Fruit fly (Drosophila melanogaster) whole organism, embryonic: ENCODE results near the gene CG31957.

ENCODE experiments used
- CG10147 ChIP-seq: fragments of 200-800 bp; sonication (Bioruptor generic); optimal IDR thresholded peaks from 2 replicates; lab custom pipeline; 2019; ENCODE audit warnings: missing biosample characterization, mild to moderate bottlenecking, missing genetic modification characterization, moderate library complexity
- CG10267 ChIP-seq: fragments of 200-800 bp; sonication (Bioruptor generic); optimal IDR thresholded peaks from 2 replicates; lab custom pipeline; 2018; ENCODE audit warnings: missing biosample characterization, mild to moderate bottlenecking, missing genetic modification characterization, moderate library complexity
- CG12104 ChIP-seq: fragments of 200-800 bp; sonication (Bioruptor generic); optimal IDR thresholded peaks from 3 replicates; lab custom pipeline; 2016; ENCODE audit warnings: missing biosample characterization, missing genetic modification characterization
- CG12659 ChIP-seq: fragments of 200-800 bp; sonication (Bioruptor generic); optimal IDR thresholded peaks from 3 replicates; lab custom pipeline; 2017; ENCODE audit warnings: mild to moderate bottlenecking, missing biosample characterization, missing genetic modification reagents, missing genetic modification characterization
- CG12769 ChIP-seq: fragments of 200-800 bp; sonication (Bioruptor generic); optimal IDR thresholded peaks from 2 replicates; lab custom pipeline; 2019; ENCODE audit warnings: missing biosample characterization, mild to moderate bottlenecking, missing genetic modification characterization, moderate library complexity
- CG13424 ChIP-seq: fragments of 200-800 bp; sonication (Bioruptor generic); optimal IDR thresholded peaks from 2 replicates; lab custom pipeline; 2019; ENCODE audit warnings: missing biosample characterization, mild to moderate bottlenecking, missing genetic modification characterization, moderate library complexity
- CG1529 ChIP-seq: fragments of 200-800 bp; sonication (Bioruptor generic); optimal IDR thresholded peaks from 3 replicates; lab custom pipeline; 2018; ENCODE audit warnings: missing biosample characterization, missing genetic modification characterization
- CG1647 ChIP-seq: fragments of 200-800 bp; sonication (Bioruptor generic); optimal IDR thresholded peaks from 3 replicates; lab custom pipeline; 2016; ENCODE audit warnings: missing biosample characterization, missing genetic modification characterization
- CG17328 ChIP-seq: fragments of 200-800 bp; sonication (Bioruptor generic); IDR thresholded peaks from 2 replicates; pipeline ENCODE4 v1.3.6; 2022; ENCODE audit warnings: missing biosample characterization, missing genetic modification characterization
- CG1792 ChIP-seq: fragments of 200-800 bp; sonication (Bioruptor generic); optimal IDR thresholded peaks from 2 replicates; lab custom pipeline; 2016; ENCODE audit warnings: missing biosample characterization, missing genetic modification characterization
- CG18011 ChIP-seq: fragments of 200-800 bp; sonication (Bioruptor generic); optimal IDR thresholded peaks from 2 replicates; lab custom pipeline; 2017; ENCODE audit warnings: missing biosample characterization, missing genetic modification characterization, mild to moderate bottlenecking, moderate library complexity, missing genotype
- CG2875 ChIP-seq: fragments of 200-800 bp; sonication (Bioruptor generic); optimal IDR thresholded peaks from 2 replicates; lab custom pipeline; 2017; ENCODE audit warnings: missing biosample characterization, mild to moderate bottlenecking, missing genetic modification characterization, missing genetic modification reagents
- CG32532 ChIP-seq: fragments of 200-800 bp; sonication (Bioruptor generic); IDR thresholded peaks from 2 replicates; pipeline ENCODE4 v1.3.6; 2022; ENCODE audit warnings: missing biosample characterization, missing genetic modification characterization
- CG33213 ChIP-seq: fragments of 200-800 bp; sonication (Bioruptor generic); optimal IDR thresholded peaks from 3 replicates; lab custom pipeline; 2016; ENCODE audit warnings: missing biosample characterization, missing genetic modification characterization
- CG3407 ChIP-seq: fragments of 200-800 bp; sonication (Bioruptor generic); optimal IDR thresholded peaks from 2 replicates; lab custom pipeline; 2018; ENCODE audit warnings: missing biosample characterization, mild to moderate bottlenecking, missing genetic modification characterization
- CG9817 ChIP-seq: fragments of 200-800 bp; sonication (Bioruptor generic); optimal IDR thresholded peaks from 2 replicates; lab custom pipeline; 2018; ENCODE audit warnings: missing biosample characterization, mild to moderate bottlenecking, missing genetic modification characterization, moderate library complexity
- CrebB ChIP-seq: fragments of 200-800 bp; sonication (Bioruptor generic); optimal IDR thresholded peaks from 3 replicates; lab custom pipeline; 2018; ENCODE audit warnings: missing biosample characterization, mild to moderate bottlenecking, missing genetic modification characterization
- D ChIP-seq, 2 experiments: fragments of 200-800 bp in 1 of 2; fragments of >200 bp in 1 of 2; sonication (Bioruptor generic) in 1 of 2; optimal IDR thresholded peaks; 2 replicates in 1 of 2; 3 replicates in 1 of 2; lab custom pipeline; 2017; ENCODE audit warnings: mild to moderate bottlenecking in 1 of 2, missing biosample characterization in 1 of 2, missing genetic modification characterization in 1 of 2, missing genetic modification reagents in 1 of 2
- Dbx ChIP-seq: fragments of 200-800 bp; sonication (Bioruptor generic); IDR thresholded peaks from 3 replicates; pipeline ENCODE4 v1.3.6; 2022; ENCODE audit warnings: missing biosample characterization, missing genetic modification characterization
- Drgx ChIP-seq: fragments of 200-800 bp; sonication (Bioruptor generic); IDR thresholded peaks from 2 replicates; pipeline ENCODE4 v1.3.6; 2022; ENCODE audit warnings: missing biosample characterization, missing genetic modification characterization
- ERR ChIP-seq: fragments of 200-800 bp; sonication (Bioruptor generic); optimal IDR thresholded peaks from 2 replicates; lab custom pipeline; 2016; ENCODE audit warnings: missing biosample characterization, missing genetic modification characterization
- GATAe ChIP-seq: fragments of 200-800 bp; sonication (Bioruptor generic); conservative IDR thresholded peaks from 2 replicates; pipeline ENCODE4 v1.3.6; 2022; ENCODE audit warnings: missing biosample characterization, missing genetic modification characterization
- HLHmδ ChIP-seq: fragments of 200-800 bp; sonication (Bioruptor generic); optimal IDR thresholded peaks from 2 replicates; lab custom pipeline; 2018; ENCODE audit warnings: missing biosample characterization, mild to moderate bottlenecking, missing genetic modification characterization, moderate library complexity
- Hey ChIP-seq: fragments of 200-800 bp; sonication (Bioruptor generic); optimal IDR thresholded peaks from 3 replicates; lab custom pipeline; 2018; ENCODE audit warnings: missing biosample characterization, mild to moderate bottlenecking, missing genetic modification characterization
- Hmr ChIP-seq: fragments of 200-800 bp; sonication (Bioruptor generic); optimal IDR thresholded peaks from 3 replicates; lab custom pipeline; 2017; ENCODE audit warnings: mild to moderate bottlenecking, missing biosample characterization, missing genetic modification reagents, missing genetic modification characterization
- Kr ChIP-seq: fragments of 200-800 bp; sonication (Bioruptor generic); optimal IDR thresholded peaks from 2 replicates; lab custom pipeline; 2017; ENCODE audit warnings: missing biosample characterization, mild to moderate bottlenecking, missing genetic modification characterization
- Lhr ChIP-seq: fragments of 200-800 bp; sonication (Bioruptor generic); optimal IDR thresholded peaks from 3 replicates; lab custom pipeline; 2017; ENCODE audit warnings: mild to moderate bottlenecking, missing biosample characterization, missing genetic modification reagents, missing genetic modification characterization
- MESR4 ChIP-seq: fragments of 200-800 bp; sonication (Bioruptor generic); optimal IDR thresholded peaks from 2 replicates; lab custom pipeline; 2018; ENCODE audit warnings: missing biosample characterization, mild to moderate bottlenecking, missing genetic modification characterization, moderate library complexity
- Side ChIP-seq: fragments of 200-800 bp; sonication (Bioruptor generic); optimal IDR thresholded peaks from 2 replicates; lab custom pipeline; 2016; ENCODE audit warnings: missing biosample characterization, missing genetic modification characterization
- Ssrp ChIP-seq: fragments of 200-800 bp; sonication (Bioruptor generic); optimal IDR thresholded peaks from 2 replicates; lab custom pipeline; 2018; ENCODE audit warnings: missing biosample characterization, mild to moderate bottlenecking, missing genetic modification characterization, moderate library complexity
- bbx ChIP-seq: fragments of 200-800 bp; sonication (Bioruptor generic); IDR thresholded peaks from 2 replicates; pipeline ENCODE4 v1.3.6; 2022; ENCODE audit warnings: missing biosample characterization, missing genetic modification characterization; ENCODE audit not compliant: partially characterized antibody
- caup ChIP-seq: fragments of 200-800 bp; sonication (Bioruptor generic); optimal IDR thresholded peaks from 3 replicates; lab custom pipeline; 2017; ENCODE audit warnings: missing biosample characterization, mild to moderate bottlenecking, missing genetic modification characterization, moderate library complexity; ENCODE audit not compliant: severe bottlenecking
- chinmo ChIP-seq: fragments of 200-800 bp; sonication (Bioruptor generic); IDR thresholded peaks from 4 replicates; pipeline ENCODE4 v1.3.6; 2022; ENCODE audit warnings: missing biosample characterization, missing genetic modification characterization; ENCODE audit not compliant: partially characterized antibody
- emc ChIP-seq: fragments of 200-800 bp; sonication (Bioruptor generic); optimal IDR thresholded peaks from 2 replicates; lab custom pipeline; 2016; ENCODE audit warnings: missing biosample characterization, missing genetic modification characterization
- fru ChIP-seq: fragments of >200 bp; optimal IDR thresholded peaks from 2 replicates; lab custom pipeline; 2017
- gcm2 ChIP-seq: fragments of 200-800 bp; sonication (Bioruptor generic); optimal IDR thresholded peaks from 2 replicates; lab custom pipeline; 2016; ENCODE audit warnings: missing biosample characterization, missing genetic modification characterization
- gsb ChIP-seq: fragments of 200-800 bp; sonication (Bioruptor generic); IDR thresholded peaks from 2 replicates; pipeline ENCODE4 v1.3.6; 2022; ENCODE audit warnings: missing biosample characterization, missing genetic modification characterization
- gsb-n ChIP-seq: fragments of 200-800 bp; sonication (Bioruptor generic); optimal IDR thresholded peaks from 3 replicates; lab custom pipeline; 2018; ENCODE audit warnings: missing biosample characterization, mild to moderate bottlenecking, missing genetic modification characterization
- insv ChIP-seq, 2 experiments: fragments of 200-800 bp; sonication (Bioruptor generic); optimal IDR thresholded peaks; 3 replicates each; lab custom pipeline; 2016 to 2018; ENCODE audit warnings: missing biosample characterization in 2 of 2, missing genetic modification characterization in 2 of 2
- lola ChIP-seq, 3 experiments: fragments of >200 bp in 2 of 3; fragments of 200-800 bp in 1 of 3; sonication (Bioruptor generic) in 1 of 3; optimal IDR thresholded peaks; 2 replicates each; lab custom pipeline; 2017 to 2019; ENCODE audit warnings: missing biosample characterization in 3 of 3, missing genetic modification characterization in 3 of 3, mild to moderate bottlenecking in 1 of 3, moderate library complexity in 1 of 3
- nom ChIP-seq: fragments of 200-800 bp; sonication (Bioruptor generic); optimal IDR thresholded peaks from 2 replicates; lab custom pipeline; 2017; ENCODE audit warnings: missing biosample characterization, missing genetic modification characterization, mild to moderate bottlenecking, moderate library complexity, missing genetic modification reagents
- odd ChIP-seq: fragments of 200-800 bp; sonication (Bioruptor generic); optimal IDR thresholded peaks from 2 replicates; lab custom pipeline; 2017; ENCODE audit warnings: missing biosample characterization, mild to moderate bottlenecking, missing genetic modification characterization
- onecut ChIP-seq: fragments of 200-800 bp; sonication (Bioruptor generic); IDR thresholded peaks from 2 replicates; pipeline ENCODE4 v1.3.6; 2022; ENCODE audit warnings: missing biosample characterization, missing genetic modification characterization
- seq ChIP-seq: fragments of 200-800 bp; sonication (Bioruptor generic); IDR thresholded peaks from 2 replicates; pipeline ENCODE4 v1.3.6; 2022; ENCODE audit warnings: missing biosample characterization, missing genetic modification characterization
- slou ChIP-seq: fragments of 200-800 bp; sonication (Bioruptor generic); optimal IDR thresholded peaks from 3 replicates; lab custom pipeline; 2016; ENCODE audit warnings: missing biosample characterization, missing genetic modification characterization
- sqz ChIP-seq: fragments of 200-800 bp; sonication (Bioruptor generic); optimal IDR thresholded peaks from 3 replicates; lab custom pipeline; 2018; ENCODE audit warnings: missing biosample characterization, mild to moderate bottlenecking, missing genetic modification characterization
- stc ChIP-seq: fragments of 200-800 bp; sonication (Bioruptor generic); IDR thresholded peaks from 2 replicates; pipeline ENCODE4 v1.3.6; 2022; ENCODE audit warnings: missing biosample characterization, missing genetic modification characterization
- trem ChIP-seq: fragments of 200-800 bp; optimal IDR thresholded peaks from 3 replicates; lab custom pipeline; 2019; ENCODE audit warnings: missing biosample characterization, mild to moderate bottlenecking, missing genetic modification characterization, moderate library complexity
- ttk ChIP-seq: fragments of 200-800 bp; sonication (Bioruptor generic); IDR thresholded peaks from 2 replicates; pipeline ENCODE4 v2.1.2; 2022; ENCODE audit warnings: missing biosample characterization, missing genetic modification characterization
- twi ChIP-seq: fragments of 200-800 bp; optimal IDR thresholded peaks from 2 replicates; lab custom pipeline; 2019; ENCODE audit warnings: missing biosample characterization, mild to moderate bottlenecking, missing genetic modification characterization, moderate library complexity

CG31957 gene

dm6 chr2L:3872283-3872682 is at the start of gene CG31957:
CG31957 (minus strand) TSS chr2L:3872458.
- TF ChIP-seq CG12659, result peak; percentile 80
- peak; percentile 21 for TF ChIP-seq CG18011 (GFP tag; lab: Kevin White, UChicago)
- TF ChIP-seq CG10147 (GFP tag; lab: Kevin White, UChicago), result no peak
- no peak for TF ChIP-seq ttk (GFP tag; lab: Robert Waterston, UW)
- peak; percentile 58 for TF ChIP-seq CG33213 (GFP tag; lab: Kevin White, UChicago)
- TF ChIP-seq onecut, result no peak
- TF ChIP-seq D (optimal IDR thresholded peaks at IDR 0.05; lab: Kevin White, UChicago), result no peak
- no peak for TF ChIP-seq D (GFP tag; optimal IDR thresholded peaks at IDR 0.05; lab: Kevin White, UChicago)
- no peak for TF ChIP-seq HLHmδ (GFP tag; lab: Kevin White, UChicago)
- TF ChIP-seq stc, result no peak
- no peak for TF ChIP-seq emc
- TF ChIP-seq CG10267 (tag; lab: Kevin White, UChicago), result peak; percentile 95
- peak; percentile 67 for TF ChIP-seq Lhr (GFP tag; lab: Kevin White, UChicago)
- no peak; the same call in none of the 2 replicates for TF ChIP-seq CG17328 (GFP tag; lab: Robert Waterston, UW)
- no peak for TF ChIP-seq gsb (GFP tag; lab: Robert Waterston, UW)
- TF ChIP-seq CG32532 (GFP tag; lab: Robert Waterston, UW), result peak; percentile 57
- TF ChIP-seq ERR, result peak; percentile 44
- TF ChIP-seq slou (GFP tag; lab: Kevin White, UChicago), result peak; percentile 41
- no peak for TF ChIP-seq fru (lab: Kevin White, UChicago)
- TF ChIP-seq trem (tag; lab: Kevin White, UChicago), result peak; percentile 48
- TF ChIP-seq Drgx (GFP tag; lab: Robert Waterston, UW), result no peak
- TF ChIP-seq Hey (tag; lab: Kevin White, UChicago), result no peak
- peak; percentile 58 for TF ChIP-seq Side (GFP tag; lab: Kevin White, UChicago)
- peak; percentile 79 for TF ChIP-seq Dbx (GFP tag; lab: Robert Waterston, UW)
- TF ChIP-seq CG1792 (GFP tag; lab: Kevin White, UChicago), result peak; percentile 40
- TF ChIP-seq CG1529 (GFP tag; lab: Kevin White, UChicago), result no peak
- peak; percentile 3 for TF ChIP-seq caup (GFP tag; lab: Kevin White, UChicago)
- TF ChIP-seq CG12104 (GFP tag; lab: Kevin White, UChicago), result no peak
- no peak for TF ChIP-seq sqz (GFP tag; lab: Kevin White, UChicago)
- TF ChIP-seq Ssrp, result no peak
- TF ChIP-seq gcm2 (GFP tag; lab: Kevin White, UChicago), result no peak
- TF ChIP-seq bbx (GFP tag; lab: Robert Waterston, UW), result peak; percentile 88
- TF ChIP-seq GATAe (GFP tag; lab: Robert Waterston, UW), result no peak
- TF ChIP-seq chinmo, result peak; percentile 74; the same call in 1 of the 4 replicates
- TF ChIP-seq CG2875 (GFP tag; lab: Kevin White, UChicago), result no peak
- TF ChIP-seq odd, result no peak
- TF ChIP-seq CG13424 (tag; lab: Kevin White, UChicago), result no peak
- peak; percentile 50 for TF ChIP-seq CrebB (tag; lab: Kevin White, UChicago)
- TF ChIP-seq gsb-n (tag; lab: Kevin White, UChicago), result no peak
- TF ChIP-seq CG1647 (GFP tag; lab: Kevin White, UChicago), result peak; percentile 23
- peak; percentile 74 for TF ChIP-seq Hmr (GFP tag; lab: Kevin White, UChicago)
- TF ChIP-seq MESR4 (GFP tag; lab: Kevin White, UChicago), result peak; percentile 63
- TF ChIP-seq lola (GFP tag; optimal IDR thresholded peaks at IDR 0.05; lab: Kevin White, UChicago), result no peak
- TF ChIP-seq CG12769 (tag; lab: Kevin White, UChicago), result no peak
- peak; percentile 36 for TF ChIP-seq CG9817 (tag; lab: Kevin White, UChicago)
- no peak for TF ChIP-seq nom
- peak; percentile 4 for TF ChIP-seq twi (tag; lab: Kevin White, UChicago)
- peak in 1 of 2 experiments; percentile 3 for TF ChIP-seq insv (GFP tag; optimal IDR thresholded peaks at IDR 0.05; lab: Kevin White, UChicago)
- no peak for TF ChIP-seq Kr
- peak; percentile 29; the same call in 1 of the 2 replicates for TF ChIP-seq seq (GFP tag; lab: Robert Waterston, UW)
- no peak for TF ChIP-seq CG3407 (GFP tag; lab: Kevin White, UChicago)
